Worm (Caenorhabditis elegans): ENCODE results near the gene F26F12.2.
A peak's percentile ranks its signal among the peaks of the same experiment; 100 is the strongest.

The F26F12.2 gene

ce11 chrV:5790497-5791280 is 47.7 kb downstream of the F26F12.2 start, which contains the start of the genes nhr-142 and F44E7.9 (continued):
- TF ChIP-seq ham-2 (GFP tag; optimal IDR thresholded peaks at IDR 0.05) = no peak
- peak; percentile 37 for TF ChIP-seq unc-120 (tag; optimal IDR thresholded peaks at IDR 0.05; ENCODE audit: poor library complexity, severe bottlenecking)
- TF ChIP-seq ceh-39 (tag; optimal IDR thresholded peaks at IDR 0.05) = no peak
- no peak for TF ChIP-seq snpc-4 (tag; optimal IDR thresholded peaks at IDR 0.05)
- peak; percentile 4 for TF ChIP-seq cnd-1 (tag; optimal IDR thresholded peaks at IDR 0.05)
- TF ChIP-seq sptf-1 (tag; optimal IDR thresholded peaks at IDR 0.05) = peak; percentile 77
- TF ChIP-seq lin-13 (tag; optimal IDR thresholded peaks at IDR 0.05) = peak; percentile 83
- TF ChIP-seq mls-2 (tag; optimal IDR thresholded peaks at IDR 0.05) = no peak

- TF ChIP-seq ztf-11 (tag; optimal IDR thresholded peaks at IDR 0.05) (no peak), cnd-1 (tag; optimal IDR thresholded peaks at IDR 0.05) (no peak), unc-39 (tag; optimal IDR thresholded peaks at IDR 0.05) (no peak), nhr-12 (tag; optimal IDR thresholded peaks at IDR 0.05) (no peak), elt-1 (tag; optimal IDR thresholded peaks at IDR 0.05; ENCODE audit: borderline replicate concordance, insufficient read depth) (no peak), hlh-1 (tag; optimal IDR thresholded peaks at IDR 0.05) (no peak)
These were observed 49.8 kb downstream of the F26F12.2 start for ce11 chrV:5788650-5789049.
